Worm (Caenorhabditis elegans) whole organism, mixed stage, embryonic: ENCODE measurements around the gene msp-45.

Source experiments
- flh-1 ChIP-seq: fragments of 200-800 bp; sonication (Bioruptor generic); optimal IDR thresholded peaks from 2 replicates; lab custom pipeline; 2018; ENCODE audit warnings: mild to moderate bottlenecking, missing genetic modification characterization, moderate library complexity, missing compliant biosample characterization
- nhr-12 ChIP-seq: fragments of 150-350 bp; optimal IDR thresholded peaks from 2 replicates; lab custom pipeline; 2014; ENCODE audit warnings: missing biosample characterization, missing genetic modification characterization
- nhr-2 ChIP-seq: fragments of 150-350 bp; optimal IDR thresholded peaks from 2 replicates; lab custom pipeline; 2014; ENCODE audit warnings: missing biosample characterization, missing genetic modification characterization

ce11 chrII:5109693-5110092, 47.2 kb downstream of the msp-45 start, which contains the start of gene F09C12.2:
- TF ChIP-seq flh-1 (GFP tag; lab: Kevin White, UChicago) (no peak), nhr-2 (tag; lab: Kevin White, UChicago) (no peak), nhr-12 (tag; lab: Kevin White, UChicago) (no peak)
